Fruit fly (Drosophila melanogaster) whole organism, prepupa: ENCODE measurements around the gene CG3552.

Experiments
- CG10631 ChIP-seq: fragments of 200-800 bp; sonication (Bioruptor generic); optimal IDR thresholded peaks from 2 replicates; lab custom pipeline; 2016; ENCODE audit warnings: missing biosample characterization, missing genetic modification characterization
- CG11762 ChIP-seq: fragments of 200-800 bp; sonication (Bioruptor generic); optimal IDR thresholded peaks from 3 replicates; lab custom pipeline; 2016; ENCODE audit warnings: missing biosample characterization, missing genetic modification characterization; ENCODE audit not compliant: insufficient read depth
- CG6163 ChIP-seq: fragments of 200-800 bp; sonication (Bioruptor generic); IDR thresholded peaks from 3 replicates; pipeline ENCODE4 v1.3.6; 2022; ENCODE audit warnings: missing biosample characterization, missing genetic modification characterization
- CG6808 ChIP-seq: fragments of 200-800 bp; sonication (Bioruptor generic); optimal IDR thresholded peaks from 3 replicates; lab custom pipeline; 2017; ENCODE audit warnings: missing biosample characterization, missing genetic modification characterization, mild to moderate bottlenecking, moderate library complexity, missing genetic modification reagents
- Eip78C ChIP-seq: fragments of 200-800 bp; sonication (Bioruptor generic); peaks from one replicate; lab custom pipeline; 2016; ENCODE audit warnings: missing biosample characterization, missing genetic modification characterization
- Eip93F ChIP-seq: fragments of 200-800 bp; sonication (Bioruptor generic); optimal IDR thresholded peaks from 2 replicates; lab custom pipeline; 2016; ENCODE audit warnings: missing biosample characterization, mild to moderate bottlenecking, missing genetic modification characterization
- Hr4 ChIP-seq: fragments of 200-800 bp; sonication (Bioruptor generic); optimal IDR thresholded peaks from 3 replicates; lab custom pipeline; 2016; ENCODE audit warnings: missing biosample characterization, missing genetic modification characterization
- Smox ChIP-seq: fragments of 200-800 bp; sonication (Bioruptor generic); optimal IDR thresholded peaks from 3 replicates; lab custom pipeline; 2016; ENCODE audit warnings: missing biosample characterization, missing genetic modification characterization
- achi ChIP-seq: fragments of 200-800 bp; sonication (Bioruptor generic); optimal IDR thresholded peaks from 3 replicates; lab custom pipeline; 2016; ENCODE audit warnings: missing biosample characterization, missing genetic modification characterization
- net ChIP-seq: fragments of 200-800 bp; sonication (Bioruptor generic); optimal IDR thresholded peaks from 3 replicates; lab custom pipeline; 2016; ENCODE audit warnings: missing biosample characterization, missing genetic modification characterization
- topi ChIP-seq: fragments of 200-800 bp; sonication (Bioruptor generic); optimal IDR thresholded peaks from 3 replicates; lab custom pipeline; 2016; ENCODE audit warnings: missing biosample characterization, missing genetic modification characterization
- vri ChIP-seq: fragments of 200-800 bp; sonication (Bioruptor generic); optimal IDR thresholded peaks from 3 replicates; lab custom pipeline; 2016; ENCODE audit warnings: missing biosample characterization, mild to moderate bottlenecking, missing genetic modification characterization

DNA sequence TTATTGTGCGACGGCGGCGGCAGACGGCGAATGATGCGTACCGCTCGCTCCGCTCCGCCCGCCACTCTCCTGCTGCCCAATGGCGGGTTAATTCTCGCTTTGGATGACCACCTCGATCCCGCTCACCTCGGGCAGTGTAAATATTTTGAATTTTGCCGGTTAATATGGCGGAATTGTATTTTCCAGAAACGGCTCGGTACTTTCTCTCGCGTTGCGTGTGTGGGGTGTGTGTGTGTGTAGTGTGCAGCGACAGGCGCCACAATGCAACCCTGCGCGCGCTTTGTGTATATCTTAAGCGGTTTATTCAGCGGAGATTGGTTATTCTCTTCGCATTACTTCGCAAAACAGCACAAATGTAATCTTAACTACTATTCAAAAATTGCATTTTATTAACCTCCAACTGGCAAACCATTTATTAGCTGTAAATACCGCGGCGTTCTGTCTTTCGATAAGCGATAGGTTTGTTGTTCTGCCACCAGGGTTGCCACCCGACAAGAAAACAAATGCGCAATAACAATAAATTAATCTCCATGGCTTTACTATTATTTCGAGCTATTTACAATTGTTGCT lies at the start of gene CG3552, which contains the start of gene phol:
- TF ChIP-seq Eip78C (GFP tag; lab: Kevin White, UChicago): peak; percentile 71
- no peak for TF ChIP-seq Eip93F (GFP tag; lab: Kevin White, UChicago)
- TF ChIP-seq Smox (GFP tag; lab: Kevin White, UChicago): no peak
- no peak for TF ChIP-seq CG6163
- TF ChIP-seq CG6808 (GFP tag; lab: Kevin White, UChicago): peak; percentile 18
- no peak for TF ChIP-seq topi (GFP tag; lab: Kevin White, UChicago)
- TF ChIP-seq achi (GFP tag; lab: Kevin White, UChicago): no peak
- TF ChIP-seq net (GFP tag; lab: Kevin White, UChicago): no peak
- no peak for TF ChIP-seq Hr4 (GFP tag; lab: Kevin White, UChicago)
- no peak for TF ChIP-seq vri
- no peak for TF ChIP-seq CG10631
- no peak for TF ChIP-seq CG11762 (GFP tag; lab: Kevin White, UChicago)
